Fruit fly (Drosophila melanogaster) whole organism, pupa: Measurements from ENCODE around the gene Ire1.

Experiments
- CG10348 ChIP-seq: fragments of 200-800 bp; sonication (Bioruptor generic); IDR thresholded peaks from 2 replicates; pipeline ENCODE4 v1.3.6; 2022; ENCODE audit warnings: missing biosample characterization, missing genetic modification characterization
- CG12605 ChIP-seq: fragments of 200-800 bp; sonication (Bioruptor generic); IDR thresholded peaks from 2 replicates; pipeline ENCODE4 v1.3.6; 2022; ENCODE audit warnings: missing biosample characterization, missing genetic modification characterization
- CG13204 ChIP-seq: fragments of 200-800 bp; sonication (Bioruptor generic); optimal IDR thresholded peaks from 2 replicates; lab custom pipeline; 2018; ENCODE audit warnings: missing biosample characterization, mild to moderate bottlenecking, missing genetic modification characterization, moderate library complexity
- CG14655 ChIP-seq: fragments of 200-800 bp; sonication (Bioruptor generic); optimal IDR thresholded peaks from 3 replicates; lab custom pipeline; 2017; ENCODE audit warnings: mild to moderate bottlenecking, missing biosample characterization, missing genetic modification reagents, missing genetic modification characterization
- CG15710 ChIP-seq: fragments of 200-800 bp; sonication (Bioruptor generic); optimal IDR thresholded peaks from 2 replicates; lab custom pipeline; 2018; ENCODE audit warnings: missing biosample characterization, mild to moderate bottlenecking, missing genetic modification characterization, moderate library complexity
- CG17806 ChIP-seq: fragments of 200-800 bp; sonication (Bioruptor generic); optimal IDR thresholded peaks from 2 replicates; lab custom pipeline; 2018; ENCODE audit warnings: missing biosample characterization, mild to moderate bottlenecking, missing genetic modification characterization, moderate library complexity
- CG32121 ChIP-seq: fragments of 200-800 bp; sonication (Bioruptor generic); IDR thresholded peaks from 2 replicates; pipeline ENCODE4 v1.3.6; 2022; ENCODE audit warnings: missing biosample characterization, missing genetic modification characterization
- CG34367 ChIP-seq: fragments of 200-800 bp; sonication (Bioruptor generic); optimal IDR thresholded peaks from 2 replicates; lab custom pipeline; 2018; ENCODE audit warnings: missing biosample characterization, mild to moderate bottlenecking, missing genetic modification characterization
- CG4496 ChIP-seq: fragments of 200-800 bp; sonication (Bioruptor generic); IDR thresholded peaks from 3 replicates; pipeline ENCODE4 v1.3.6; 2022; ENCODE audit warnings: missing biosample characterization, missing genetic modification characterization
- CG8159 ChIP-seq: fragments of 200-800 bp; sonication (Bioruptor generic); optimal IDR thresholded peaks from 3 replicates; lab custom pipeline; 2018; ENCODE audit warnings: missing biosample characterization, mild to moderate bottlenecking, missing genetic modification characterization, moderate library complexity
- CG8301 ChIP-seq: fragments of 200-800 bp; sonication (Bioruptor generic); optimal IDR thresholded peaks from 2 replicates; lab custom pipeline; 2018; ENCODE audit warnings: missing biosample characterization, mild to moderate bottlenecking, missing genetic modification characterization
- CG9948 ChIP-seq: fragments of 200-800 bp; sonication (Bioruptor generic); optimal IDR thresholded peaks from 2 replicates; lab custom pipeline; 2018; ENCODE audit warnings: missing biosample characterization, mild to moderate bottlenecking, missing genetic modification characterization, moderate library complexity
- D1 ChIP-seq: fragments of 200-800 bp; sonication (Bioruptor generic); optimal IDR thresholded peaks from 2 replicates; lab custom pipeline; 2018; ENCODE audit warnings: missing biosample characterization, mild to moderate bottlenecking, missing genetic modification characterization, moderate library complexity
- EcR ChIP-seq: fragments of 200-800 bp; sonication (Bioruptor generic); optimal IDR thresholded peaks from 3 replicates; lab custom pipeline; 2019; ENCODE audit warnings: missing biosample characterization, missing genetic modification characterization, mild to moderate bottlenecking, moderate library complexity, missing genetic modification reagents
- Ets98B ChIP-seq: fragments of 200-800 bp; sonication (Bioruptor generic); IDR thresholded peaks from 2 replicates; pipeline ENCODE4 v1.3.6; 2022; ENCODE audit warnings: missing biosample characterization, missing genetic modification characterization
- Pif1A ChIP-seq: fragments of 200-800 bp; sonication (Bioruptor generic); optimal IDR thresholded peaks from 3 replicates; lab custom pipeline; 2016; ENCODE audit warnings: missing biosample characterization, missing genetic modification characterization
- Pif1B ChIP-seq: fragments of 200-800 bp; sonication (Bioruptor generic); optimal IDR thresholded peaks from 3 replicates; lab custom pipeline; 2016; ENCODE audit warnings: missing biosample characterization, missing genetic modification characterization
- Snoo ChIP-seq: fragments of 200-800 bp; sonication (Bioruptor generic); optimal IDR thresholded peaks from 3 replicates; lab custom pipeline; 2017; ENCODE audit warnings: missing biosample characterization, mild to moderate bottlenecking, missing genetic modification characterization, inconsistent platforms
- fd96Ca ChIP-seq: fragments of 200-800 bp; sonication (Bioruptor generic); IDR thresholded peaks from 3 replicates; pipeline ENCODE4 v1.3.6; 2022; ENCODE audit warnings: missing biosample characterization, missing genetic modification characterization
- gl ChIP-seq: fragments of 200-800 bp; sonication (Bioruptor generic); optimal IDR thresholded peaks from 2 replicates; lab custom pipeline; 2018; ENCODE audit warnings: missing biosample characterization, mild to moderate bottlenecking, missing genetic modification characterization
- rn ChIP-seq: fragments of 200-800 bp; sonication (Bioruptor generic); IDR thresholded peaks from 2 replicates; pipeline ENCODE4 v1.3.6; 2022; ENCODE audit warnings: missing biosample characterization, missing genetic modification characterization

Ire1 gene

DNA sequence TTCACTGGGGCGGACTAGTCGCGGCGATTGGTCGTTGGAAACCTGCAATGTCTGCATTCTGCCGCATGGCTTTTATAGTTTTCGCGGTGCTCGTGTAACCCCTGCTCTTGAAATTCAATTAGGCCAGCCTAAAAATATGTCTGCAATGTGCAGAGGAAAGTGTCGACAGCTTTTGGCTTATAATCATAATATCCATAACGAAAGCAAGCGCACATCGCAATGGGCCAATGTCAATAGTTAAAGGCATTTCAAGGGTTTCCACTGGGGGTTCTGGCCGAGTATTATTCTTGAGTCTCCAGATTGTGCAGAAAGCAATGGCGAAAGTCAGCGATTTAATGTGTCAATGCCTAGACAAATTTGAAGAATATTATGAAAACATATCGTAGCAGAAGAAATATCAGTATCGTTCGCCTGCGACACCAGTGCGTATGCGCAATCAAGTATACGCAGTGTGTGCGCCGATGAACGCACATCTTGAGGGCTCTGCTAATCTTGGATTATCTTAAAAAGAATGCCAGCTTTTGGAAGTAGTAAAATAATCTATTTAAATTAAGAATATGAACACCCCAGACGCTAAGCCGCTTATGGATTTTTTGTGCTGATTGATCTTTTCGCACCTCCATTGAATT lies 27.2 kb upstream of the Ire1 start, which contains the start of gene ninaE:
Gene ninaE (minus strand): TSS at position 51 of the 629 bp plus-strand sequence.
- TF ChIP-seq CG14655 (GFP tag; lab: Kevin White, UChicago) (no peak), Snoo (tag; lab: Kevin White, UChicago) (no peak), CG34367 (no peak), Pif1B (GFP tag; lab: Kevin White, UChicago) (no peak), CG12605 (no peak), CG4496 (no peak), CG32121 (GFP tag; lab: Robert Waterston, UW) (no peak), CG8159 (tag; lab: Kevin White, UChicago) (no peak), fd96Ca (GFP tag; lab: Robert Waterston, UW) (no peak), CG13204 (GFP tag; lab: Kevin White, UChicago) (no peak), CG10348 (GFP tag; lab: Robert Waterston, UW) (no peak), CG8301 (no peak), gl (no peak), Pif1A (GFP tag; lab: Kevin White, UChicago) (no peak), rn (GFP tag; lab: Robert Waterston, UW) (no peak), Ets98B (GFP tag; lab: Robert Waterston, UW) (no peak)

DNA sequence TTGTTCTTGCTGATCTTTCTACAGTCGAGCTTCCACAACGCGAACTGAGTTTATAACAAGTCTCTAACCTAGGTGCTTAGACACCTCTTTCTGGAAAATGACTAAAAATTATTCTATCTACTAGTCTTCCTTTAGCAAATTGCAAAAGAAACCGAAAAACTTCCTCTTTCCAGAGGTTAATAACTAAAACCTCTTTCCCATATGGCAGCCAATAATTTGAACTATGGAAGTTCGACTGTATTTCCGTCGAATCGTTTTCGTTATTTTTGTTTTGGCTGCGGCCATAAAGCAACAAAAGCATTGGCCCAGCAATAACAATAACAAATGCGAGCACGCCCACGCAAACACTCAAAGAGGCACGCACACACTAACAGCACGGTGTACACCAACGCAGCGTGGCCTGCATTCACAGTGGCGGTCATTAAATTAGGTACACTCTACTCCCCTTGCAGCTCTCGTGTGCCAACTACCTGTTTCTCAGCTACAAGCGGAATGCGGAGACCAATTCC lies 19.4 kb upstream of the Ire1 start:
- no peak for TF ChIP-seq CG8301
- TF ChIP-seq CG15710 (tag; lab: Kevin White, UChicago), result peak; percentile 24
- peak; percentile 33 for TF ChIP-seq Snoo (tag; lab: Kevin White, UChicago)
- TF ChIP-seq CG4496, result peak; percentile 41; the same call in 1 of the 3 replicates
- TF ChIP-seq CG32121 (GFP tag; lab: Robert Waterston, UW), result peak; percentile 60; the same call in 1 of the 2 replicates
- TF ChIP-seq rn (GFP tag; lab: Robert Waterston, UW), result no peak
- TF ChIP-seq Ets98B (GFP tag; lab: Robert Waterston, UW), result peak; percentile 35; the same call in 1 of the 2 replicates
- TF ChIP-seq CG17806 (tag; lab: Kevin White, UChicago), result peak; percentile 16
- TF ChIP-seq CG9948 (tag; lab: Kevin White, UChicago), result no peak
- TF ChIP-seq CG14655 (GFP tag; lab: Kevin White, UChicago), result no peak
- TF ChIP-seq CG34367, result no peak
- TF ChIP-seq CG12605, result no peak
- TF ChIP-seq D1 (tag; lab: Kevin White, UChicago), result no peak
- TF ChIP-seq fd96Ca (GFP tag; lab: Robert Waterston, UW), result peak; percentile 51
- peak; percentile 22 for TF ChIP-seq CG8159 (tag; lab: Kevin White, UChicago)
- no peak for TF ChIP-seq gl
- TF ChIP-seq CG13204 (GFP tag; lab: Kevin White, UChicago), result no peak
- no peak for TF ChIP-seq Pif1B (GFP tag; lab: Kevin White, UChicago)
- no peak for TF ChIP-seq EcR
- no peak for TF ChIP-seq CG10348 (GFP tag; lab: Robert Waterston, UW)

DNA sequence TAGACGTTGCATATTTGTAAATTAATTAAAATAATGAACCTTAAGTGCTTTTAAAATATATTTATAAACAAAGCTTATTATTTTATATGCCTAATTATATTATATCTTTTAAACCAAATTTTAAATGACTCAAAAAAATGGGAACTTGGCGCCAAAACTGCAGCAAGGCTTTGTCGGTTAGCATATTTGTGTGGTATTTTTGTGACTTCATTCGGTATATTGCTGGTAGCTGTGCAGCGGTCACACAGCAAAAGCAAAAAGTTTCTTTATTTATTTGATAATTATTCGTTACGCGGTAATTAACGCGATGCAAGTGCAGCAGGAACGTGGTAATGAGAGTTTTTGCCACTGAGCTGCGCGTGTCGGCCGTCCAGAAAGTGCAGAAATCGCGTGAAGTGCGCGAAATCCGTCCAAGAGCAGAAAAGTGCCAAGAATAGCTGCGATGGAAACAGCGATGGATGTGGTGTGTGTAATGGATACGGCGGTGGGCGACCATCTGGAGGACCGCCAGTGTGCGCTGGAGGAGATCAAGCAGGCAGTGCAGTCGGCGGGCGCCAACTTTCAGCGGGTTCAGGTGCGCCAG lies 18.5 kb upstream of the Ire1 start, which contains the start of gene Ask1:
Gene Ask1 (plus strand): TSS at position 250 of the 583 bp plus-strand sequence.
- TF ChIP-seq Pif1B (GFP tag; lab: Kevin White, UChicago) (no peak), gl (no peak), CG32121 (GFP tag; lab: Robert Waterston, UW) (no peak)

DNA sequence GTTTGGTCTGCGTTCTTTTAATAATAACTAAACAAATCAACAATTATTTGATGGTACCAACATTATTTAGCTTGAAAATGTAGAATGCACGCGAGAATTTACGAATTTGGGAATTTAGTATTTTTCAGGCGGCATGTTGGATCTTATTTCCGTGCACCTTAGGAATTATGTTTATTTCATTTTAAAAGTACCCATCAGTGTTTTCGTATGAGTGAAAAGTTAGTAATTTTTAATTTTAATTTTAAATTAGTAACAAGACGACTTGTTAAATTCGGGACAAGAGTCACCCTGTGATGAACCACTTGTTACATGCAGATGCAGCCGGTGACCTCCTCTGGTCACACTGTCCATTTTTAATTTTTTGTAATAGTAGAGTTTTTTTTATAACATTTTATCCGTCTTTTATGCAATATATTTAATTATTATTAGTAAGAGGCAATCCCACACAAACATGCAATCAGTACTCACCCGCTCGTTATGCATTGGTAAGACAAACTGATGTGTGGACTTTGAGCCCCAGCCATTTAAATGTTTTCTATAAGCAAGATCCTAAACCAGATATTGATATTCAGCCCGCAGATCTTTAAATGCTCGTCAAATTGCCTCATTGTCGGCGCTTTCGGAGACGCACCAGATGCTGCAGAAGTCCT lies 16.5 kb upstream of the Ire1 start, which contains the start of the genes CG17186 and Arc42:
Gene CG17186 (minus strand): TSS at position 88 of the 650 bp plus-strand sequence.
Gene Arc42 (plus strand): TSS at position 311 of the 650 bp plus-strand sequence.
- no peak for TF ChIP-seq rn (GFP tag; lab: Robert Waterston, UW)
- TF ChIP-seq CG17806 (tag; lab: Kevin White, UChicago), result peak; percentile 2
- TF ChIP-seq D1 (tag; lab: Kevin White, UChicago), result no peak
- peak; percentile 51 for TF ChIP-seq CG13204 (GFP tag; lab: Kevin White, UChicago)
- peak; percentile 66 for TF ChIP-seq CG12605
- TF ChIP-seq CG15710 (tag; lab: Kevin White, UChicago), result peak; percentile 1
- TF ChIP-seq CG4496, result peak; percentile 55; the same call in 2 of the 3 replicates
- TF ChIP-seq Snoo (tag; lab: Kevin White, UChicago), result no peak
- TF ChIP-seq CG8301, result peak; percentile 34
- no peak for TF ChIP-seq CG10348 (GFP tag; lab: Robert Waterston, UW)
- TF ChIP-seq Pif1A (GFP tag; lab: Kevin White, UChicago), result peak; percentile 38
- TF ChIP-seq CG32121 (GFP tag; lab: Robert Waterston, UW), result 0 out of 2 replicates have a peak, but pooled peaks have one; percentile 16
- no peak for TF ChIP-seq CG14655 (GFP tag; lab: Kevin White, UChicago)
- peak; percentile 85 for TF ChIP-seq gl
- peak; percentile 36 for TF ChIP-seq Pif1B (GFP tag; lab: Kevin White, UChicago)
- TF ChIP-seq fd96Ca (GFP tag; lab: Robert Waterston, UW), result no peak
- peak; percentile 29 for TF ChIP-seq CG34367
- TF ChIP-seq Ets98B (GFP tag; lab: Robert Waterston, UW), result no peak; the same call in 1 of the 2 replicates
- TF ChIP-seq EcR, result no peak
- TF ChIP-seq CG8159 (tag; lab: Kevin White, UChicago), result peak; percentile 34
- no peak for TF ChIP-seq CG9948 (tag; lab: Kevin White, UChicago)
